Worm (Caenorhabditis elegans) whole organism, L4 larva: ENCODE results near the gene F33G12.3.

Experiments used
- F49E8.2 ChIP-seq: sonication (generic microtip); optimal IDR thresholded peaks from 2 replicates; lab custom pipeline; 2016; ENCODE audit warnings: missing compliant biosample characterization, mild to moderate bottlenecking, missing genetic modification characterization, borderline replicate concordance
- R02D3.7 ChIP-seq: fragments of 150-350 bp; sonication (generic microtip); optimal IDR thresholded peaks from 3 replicates; lab custom pipeline; 2014; ENCODE audit warnings: missing biosample characterization, missing genetic modification characterization
- T20F7.1 ChIP-seq: fragments of 200-800 bp; sonication (Bioruptor generic); optimal IDR thresholded peaks from 2 replicates; lab custom pipeline; 2018; ENCODE audit warnings: mild to moderate bottlenecking, missing genetic modification characterization, missing compliant biosample characterization
- Y5F2A.4 ChIP-seq: fragments of 200-800 bp; sonication (Bioruptor generic); optimal IDR thresholded peaks from 2 replicates; lab custom pipeline; 2018; ENCODE audit warnings: mild to moderate bottlenecking, missing genetic modification characterization, missing compliant biosample characterization
- aha-1 ChIP-seq: fragments of 150-350 bp; peaks from one replicate; lab custom pipeline; 2014; ENCODE audit warnings: missing biosample characterization, missing genetic modification characterization
- ama-1 ChIP-seq: fragments of 150-350 bp; optimal IDR thresholded peaks from 2 replicates; lab custom pipeline; 2014; ENCODE audit warnings: inconsistent platforms, mixed read lengths
- ceh-20 ChIP-seq: fragments of 200-800 bp; sonication (Bioruptor generic); IDR thresholded peaks from 2 replicates; pipeline ENCODE4 v1.3.6; 2022; ENCODE audit warnings: missing genetic modification reagents, missing genetic modification characterization, missing compliant biosample characterization
- ceh-28 ChIP-seq: fragments of 150-350 bp; optimal IDR thresholded peaks from 2 replicates; lab custom pipeline; 2014; ENCODE audit warnings: missing biosample characterization, missing genetic modification reagents, missing genetic modification characterization
- ceh-32 ChIP-seq: sonication (generic microtip); optimal IDR thresholded peaks from 2 replicates; lab custom pipeline; 2016; ENCODE audit warnings: mild to moderate bottlenecking, missing genetic modification characterization, missing compliant biosample characterization; ENCODE audit not compliant: poor library complexity
- ces-1 ChIP-seq: fragments of 150-350 bp; sonication (generic microtip); optimal IDR thresholded peaks from 4 replicates; lab custom pipeline; 2014; ENCODE audit warnings: missing biosample characterization, missing genetic modification reagents, missing genetic modification characterization
- daf-12 ChIP-seq: fragments of 150-350 bp; optimal IDR thresholded peaks from 2 replicates; lab custom pipeline; 2014; ENCODE audit warnings: missing biosample characterization, missing genetic modification reagents, missing genetic modification characterization
- dmd-6 ChIP-seq: fragments of 200-800 bp; sonication (Bioruptor generic); IDR thresholded peaks from 2 replicates; pipeline ENCODE4 v1.3.6; 2022; ENCODE audit warnings: missing genetic modification reagents, missing genetic modification characterization, missing compliant biosample characterization
- dpl-1 ChIP-seq: fragments of 150-350 bp; optimal IDR thresholded peaks from 2 replicates; lab custom pipeline; 2014; ENCODE audit warnings: missing biosample characterization, missing genetic modification reagents, missing genetic modification characterization
- duxl-1 ChIP-seq: sonication (generic microtip); optimal IDR thresholded peaks from 2 replicates; lab custom pipeline; 2016; ENCODE audit warnings: mild to moderate bottlenecking, missing genetic modification characterization, moderate library complexity, missing compliant biosample characterization; ENCODE audit not compliant: poor library complexity
- fkh-10 ChIP-seq: fragments of 150-350 bp; optimal IDR thresholded peaks from 2 replicates; lab custom pipeline; 2014; ENCODE audit warnings: missing biosample characterization, missing genetic modification reagents, missing genetic modification characterization
- fos-1 ChIP-seq: fragments of 150-350 bp; optimal IDR thresholded peaks from 2 replicates; lab custom pipeline; 2014; ENCODE audit warnings: missing biosample characterization, missing genetic modification characterization
- gei-8 ChIP-seq: fragments of 200-800 bp; sonication (Bioruptor generic); optimal IDR thresholded peaks from 2 replicates; lab custom pipeline; 2018; ENCODE audit warnings: mild to moderate bottlenecking, missing genetic modification characterization, missing compliant biosample characterization
- hlh-11 ChIP-seq: fragments of 200-800 bp; sonication (Bioruptor generic); optimal IDR thresholded peaks from 2 replicates; lab custom pipeline; 2018; ENCODE audit warnings: mild to moderate bottlenecking, missing genetic modification characterization, missing compliant biosample characterization
- hlh-30 ChIP-seq: sonication (generic microtip); optimal IDR thresholded peaks from 2 replicates; lab custom pipeline; 2017; ENCODE audit warnings: antibody characterized with exemption, mild to moderate bottlenecking, missing genetic modification characterization, missing compliant biosample characterization; ENCODE audit not compliant: insufficient read depth
- lin-1 ChIP-seq: fragments of 200-800 bp; sonication (Bioruptor generic); IDR thresholded peaks from 2 replicates; pipeline ENCODE4 v1.3.6; 2022; ENCODE audit warnings: missing genetic modification reagents, missing genetic modification characterization, missing compliant biosample characterization
- lin-15B ChIP-seq: fragments of 150-350 bp; sonication (generic microtip); optimal IDR thresholded peaks from 3 replicates; lab custom pipeline; 2014; ENCODE audit warnings: missing biosample characterization, missing genetic modification characterization
- lin-39 ChIP-seq: fragments of 150-350 bp; optimal IDR thresholded peaks from 2 replicates; lab custom pipeline; 2014; ENCODE audit warnings: missing biosample characterization, missing genetic modification reagents, missing genetic modification characterization
- lir-3 ChIP-seq: sonication (generic microtip); optimal IDR thresholded peaks from 2 replicates; lab custom pipeline; 2016; ENCODE audit warnings: mild to moderate bottlenecking, missing genetic modification characterization, missing compliant biosample characterization
- madf-9 ChIP-seq: fragments of 200-800 bp; sonication (Bioruptor generic); conservative IDR thresholded peaks from 2 replicates; pipeline ENCODE4 v1.3.6; 2022; ENCODE audit warnings: missing genetic modification reagents, missing genetic modification characterization, missing compliant biosample characterization
- mdl-1 ChIP-seq, 2 experiments: fragments of 150-350 bp in 1 of 2; sonication (generic microtip) in 1 of 2; optimal IDR thresholded peaks; 2 replicates each; lab custom pipeline; 2014 to 2017; ENCODE audit warnings: missing biosample characterization in 2 of 2, missing genetic modification characterization in 2 of 2
- mdt-29 ChIP-seq: fragments of 200-800 bp; sonication (Bioruptor generic); IDR thresholded peaks from 2 replicates; pipeline ENCODE4 v1.3.6; 2022; ENCODE audit warnings: missing genetic modification reagents, missing genetic modification characterization, missing compliant biosample characterization
- mes-2 ChIP-seq: sonication (generic microtip); optimal IDR thresholded peaks from 2 replicates; lab custom pipeline; 2016; ENCODE audit warnings: missing genotype, mild to moderate bottlenecking, missing genetic modification characterization, missing compliant biosample characterization; ENCODE audit not compliant: poor library complexity, severe bottlenecking
- nhr-102 ChIP-seq: sonication (generic microtip); optimal IDR thresholded peaks from 2 replicates; lab custom pipeline; 2016; ENCODE audit warnings: mild to moderate bottlenecking, missing genetic modification characterization, moderate library complexity, missing compliant biosample characterization
- nhr-237 ChIP-seq: sonication (generic microtip); optimal IDR thresholded peaks from 2 replicates; lab custom pipeline; 2017; ENCODE audit warnings: missing biosample characterization, missing genetic modification characterization
- nhr-25 ChIP-seq: sonication (generic microtip); optimal IDR thresholded peaks from 2 replicates; lab custom pipeline; 2017; ENCODE audit warnings: missing genetic modification characterization, mild to moderate bottlenecking, missing compliant biosample characterization, antibody characterized with exemption, moderate library complexity, borderline replicate concordance; ENCODE audit not compliant: insufficient read depth
- nhr-28 ChIP-seq: fragments of 150-350 bp; optimal IDR thresholded peaks from 2 replicates; lab custom pipeline; 2014; ENCODE audit warnings: missing biosample characterization, missing genetic modification characterization
- nhr-48 ChIP-seq: sonication (generic microtip); optimal IDR thresholded peaks from 2 replicates; lab custom pipeline; 2016; ENCODE audit warnings: mild to moderate bottlenecking, missing genetic modification characterization, missing compliant biosample characterization
- pha-4 ChIP-seq, 2 experiments: fragments of 150-350 bp in 1 of 2; fragments of 200-800 bp in 1 of 2; sonication (Bioruptor generic) in 1 of 2; IDR thresholded peaks in 1 of 2; optimal IDR thresholded peaks in 1 of 2; 2 replicates each; pipeline versions ENCODE4 v1.3.6 to Lab custom; 2014 to 2022; ENCODE audit warnings: missing genetic modification characterization in 2 of 2, missing genetic modification reagents in 2 of 2, missing biosample characterization in 1 of 2, missing compliant biosample characterization in 1 of 2
- php-3 ChIP-seq: fragments of 200-800 bp; sonication (Bioruptor generic); IDR thresholded peaks from 2 replicates; pipeline ENCODE4 v1.3.6; 2022; ENCODE audit warnings: missing genetic modification reagents, missing genetic modification characterization, missing compliant biosample characterization
- set-16 ChIP-seq: fragments of 200-800 bp; sonication (Bioruptor generic); IDR thresholded peaks from 2 replicates; pipeline ENCODE4 v1.3.6; 2022; ENCODE audit warnings: missing genetic modification reagents, missing genetic modification characterization, missing compliant biosample characterization
- snpc-1.2 ChIP-seq: fragments of 200-800 bp; sonication (Bioruptor generic); IDR thresholded peaks from 2 replicates; pipeline ENCODE4 v1.3.6; 2022; ENCODE audit warnings: missing genetic modification reagents, missing genetic modification characterization, missing compliant biosample characterization
- spr-1 ChIP-seq: sonication (generic microtip); optimal IDR thresholded peaks from 2 replicates; lab custom pipeline; 2016; ENCODE audit warnings: mild to moderate bottlenecking, missing genetic modification characterization, missing compliant biosample characterization
- tag-97 ChIP-seq: fragments of 200-800 bp; sonication (Bioruptor generic); IDR thresholded peaks from 2 replicates; pipeline ENCODE4 v1.3.6; 2022; ENCODE audit warnings: missing genetic modification characterization, missing compliant biosample characterization
- zag-1 ChIP-seq: fragments of 150-350 bp; optimal IDR thresholded peaks from 2 replicates; lab custom pipeline; 2014; ENCODE audit warnings: missing biosample characterization, missing genetic modification characterization
- ztf-11 ChIP-seq: fragments of 150-350 bp; optimal IDR thresholded peaks from 2 replicates; lab custom pipeline; 2014; ENCODE audit warnings: missing biosample characterization, missing genetic modification characterization

The F33G12.3 gene

ce11 chrII:5016977-5017585, 16.8 kb downstream of the F33G12.3 start (continued):
- TF ChIP-seq dmd-6 (peak; percentile 59; the same call in 1 of the 2 replicates), ceh-32 (tag; lab: Kevin White, UChicago) (no peak), pha-4 (GFP tag; IDR thresholded peaks at IDR 0.05; lab: Robert Waterston, UW) (peak; percentile 63; the same call in 1 of the 2 replicates), pha-4 (tag; optimal IDR thresholded peaks at IDR 0.05; lab: Kevin White, UChicago) (no peak), ceh-20 (GFP tag; lab: Robert Waterston, UW) (peak; percentile 44), lin-39 (tag; lab: Kevin White, UChicago) (no peak), nhr-102 (peak; percentile 12), fkh-10 (GFP tag; lab: Kevin White, UChicago) (peak; percentile 58), hlh-11 (tag; lab: Kevin White, UChicago) (peak; percentile 83), ceh-28 (no peak), snpc-1.2 (GFP tag; lab: Robert Waterston, UW) (no peak), hlh-30 (tag; lab: Kevin White, UChicago) (peak; percentile 77), dpl-1 (GFP tag; lab: Kevin White, UChicago) (peak; percentile 60), lir-3 (no peak), set-16 (GFP tag; lab: Robert Waterston, UW) (peak; percentile 44; the same call in 1 of the 2 replicates), php-3 (GFP tag; lab: Robert Waterston, UW) (0 out of 2 replicates have a peak, but pooled peaks have one; percentile 16), mdl-1 (tag; optimal IDR thresholded peaks at IDR 0.05; lab: Kevin White, UChicago) (peak; percentile 35 to 85), mes-2 (peak; percentile 69), nhr-28 (tag; lab: Kevin White, UChicago) (peak; percentile 72), nhr-25 (tag; lab: Kevin White, UChicago) (no peak), lin-15B (no peak), T20F7.1 (GFP tag; lab: Kevin White, UChicago) (no peak), mdt-29 (GFP tag; lab: Robert Waterston, UW) (no peak), daf-12 (tag; lab: Kevin White, UChicago) (no peak)

ce11 chrII:5016144-5016543, 17.7 kb downstream of the F33G12.3 start:
- no peak for TF ChIP-seq php-3 (GFP tag; lab: Robert Waterston, UW)
- peak; percentile 7 for TF ChIP-seq aha-1 (tag; lab: Kevin White, UChicago)

- peak; percentile 53 for TF ChIP-seq aha-1 (tag; lab: Kevin White, UChicago)
- no peak for TF ChIP-seq ztf-11
- TF ChIP-seq lin-1 (GFP tag; lab: Robert Waterston, UW): no peak
- TF ChIP-seq fos-1: no peak
- no peak for TF ChIP-seq ama-1 (lab: Kevin White, UChicago)
- no peak for TF ChIP-seq lin-39 (tag; lab: Kevin White, UChicago)
- TF ChIP-seq lir-3: no peak
Measured at ce11 chrII:5014399-5014798, 19.4 kb downstream of the F33G12.3 start, which contains the start of gene F59A6.2. Gene F59A6.2 (plus strand): TSS chrII:5014699.

ce11 chrII:5011978-5012377, 21.9 kb downstream of the F33G12.3 start, which contains the start of gene F59A6.12:
Gene F59A6.12 (minus strand): TSS chrII:5012078.
- no peak for TF ChIP-seq madf-9
- TF ChIP-seq nhr-237: no peak
- no peak for TF ChIP-seq gei-8 (GFP tag; lab: Kevin White, UChicago)
- no peak for TF ChIP-seq lin-1 (GFP tag; lab: Robert Waterston, UW)
- TF ChIP-seq duxl-1: no peak
- TF ChIP-seq tag-97 (GFP tag; lab: Robert Waterston, UW): no peak
- TF ChIP-seq R02D3.7: no peak
- no peak for TF ChIP-seq fkh-10 (GFP tag; lab: Kevin White, UChicago)
- no peak for TF ChIP-seq spr-1 (tag; lab: Kevin White, UChicago)
- TF ChIP-seq ces-1: no peak
- no peak for TF ChIP-seq Y5F2A.4 (GFP tag; lab: Kevin White, UChicago)
- no peak for TF ChIP-seq F49E8.2
- no peak for TF ChIP-seq zag-1
- TF ChIP-seq hlh-30 (tag; lab: Kevin White, UChicago): no peak
- TF ChIP-seq nhr-48: no peak
- no peak for TF ChIP-seq php-3 (GFP tag; lab: Robert Waterston, UW)
